Fruit fly (Drosophila melanogaster) whole organism, embryonic: ENCODE measurements around the gene CG43850.

Experiments used
- Abd-B ChIP-seq: fragments of 200-800 bp; sonication (Bioruptor generic); optimal IDR thresholded peaks from 2 replicates; lab custom pipeline; 2018; ENCODE audit warnings: missing biosample characterization, mild to moderate bottlenecking, missing genetic modification characterization, moderate library complexity
- Adf1 ChIP-seq: fragments of 200-800 bp; sonication (Bioruptor generic); IDR thresholded peaks from 2 replicates; pipeline ENCODE4 v1.3.6; 2022; ENCODE audit warnings: missing biosample characterization, missing genetic modification characterization
- CG10147 ChIP-seq: fragments of 200-800 bp; sonication (Bioruptor generic); optimal IDR thresholded peaks from 2 replicates; lab custom pipeline; 2019; ENCODE audit warnings: missing biosample characterization, mild to moderate bottlenecking, missing genetic modification characterization, moderate library complexity
- CG11723 ChIP-seq: fragments of 200-800 bp; sonication (Bioruptor generic); optimal IDR thresholded peaks from 2 replicates; lab custom pipeline; 2017; ENCODE audit warnings: missing biosample characterization, mild to moderate bottlenecking, missing genetic modification characterization
- CG12155 ChIP-seq: fragments of 200-800 bp; sonication (Bioruptor generic); optimal IDR thresholded peaks from 3 replicates; lab custom pipeline; 2016; ENCODE audit warnings: missing biosample characterization, missing genetic modification characterization
- CG12769 ChIP-seq: fragments of 200-800 bp; sonication (Bioruptor generic); optimal IDR thresholded peaks from 2 replicates; lab custom pipeline; 2019; ENCODE audit warnings: missing biosample characterization, mild to moderate bottlenecking, missing genetic modification characterization, moderate library complexity
- CG13287 ChIP-seq: fragments of 200-800 bp; sonication (Bioruptor generic); IDR thresholded peaks from 2 replicates; pipeline ENCODE4 v1.3.6; 2022; ENCODE audit warnings: missing biosample characterization, missing genetic modification characterization; ENCODE audit not compliant: partially characterized antibody
- CG13894 ChIP-seq: fragments of 200-800 bp; sonication (Bioruptor generic); optimal IDR thresholded peaks from 3 replicates; lab custom pipeline; 2018; ENCODE audit warnings: missing biosample characterization, mild to moderate bottlenecking, missing genetic modification characterization, moderate library complexity
- CG14014 ChIP-seq: fragments of 200-800 bp; sonication (Bioruptor generic); IDR thresholded peaks from 2 replicates; pipeline ENCODE4 v1.3.6; 2022; ENCODE audit warnings: missing biosample characterization, missing genetic modification characterization
- CG14667 ChIP-seq: fragments of 200-800 bp; sonication (Bioruptor generic); IDR thresholded peaks from 2 replicates; pipeline ENCODE4 v1.3.6; 2022; ENCODE audit warnings: missing biosample characterization, missing genetic modification characterization
- CG18476 ChIP-seq: fragments of 200-800 bp; sonication (Bioruptor generic); optimal IDR thresholded peaks from 2 replicates; lab custom pipeline; 2016; ENCODE audit warnings: missing biosample characterization, mild to moderate bottlenecking, missing genetic modification characterization
- CG3065 ChIP-seq: fragments of 200-800 bp; sonication (Bioruptor generic); optimal IDR thresholded peaks from 2 replicates; lab custom pipeline; 2016; ENCODE audit warnings: missing biosample characterization, missing genetic modification characterization
- CG32767 ChIP-seq: fragments of 200-800 bp; sonication (Bioruptor generic); IDR thresholded peaks from 2 replicates; pipeline ENCODE4 v1.3.6; 2022; ENCODE audit warnings: missing biosample characterization, missing genetic modification characterization
- CG4404 ChIP-seq: fragments of 200-800 bp; sonication (Bioruptor generic); IDR thresholded peaks from 2 replicates; pipeline ENCODE4 v1.3.6; 2022; ENCODE audit warnings: missing biosample characterization, missing genetic modification characterization
- CG7556 ChIP-seq: fragments of 200-800 bp; sonication (Bioruptor generic); optimal IDR thresholded peaks from 2 replicates; lab custom pipeline; 2017; ENCODE audit warnings: missing biosample characterization, mild to moderate bottlenecking, missing genetic modification characterization
- CG8281 ChIP-seq: fragments of 200-800 bp; sonication (Bioruptor generic); optimal IDR thresholded peaks from 2 replicates; lab custom pipeline; 2018; ENCODE audit warnings: missing biosample characterization, mild to moderate bottlenecking, missing genetic modification characterization, moderate library complexity
- CG8388 ChIP-seq: fragments of 200-800 bp; sonication (Bioruptor generic); optimal IDR thresholded peaks from 2 replicates; lab custom pipeline; 2019; ENCODE audit warnings: missing biosample characterization, mild to moderate bottlenecking, missing genetic modification characterization, moderate library complexity
- CG9876 ChIP-seq: fragments of 200-800 bp; sonication (Bioruptor generic); optimal IDR thresholded peaks from 2 replicates; lab custom pipeline; 2016; ENCODE audit warnings: missing biosample characterization, missing genetic modification characterization
- CTCF ChIP-seq: fragments of 200-800 bp; sonication (Bioruptor generic); optimal IDR thresholded peaks from 2 replicates; lab custom pipeline; 2017; ENCODE audit warnings: missing biosample characterization, mild to moderate bottlenecking, missing genetic modification characterization, moderate library complexity
- CkIIα-i1 ChIP-seq: fragments of 200-800 bp; sonication (Bioruptor generic); IDR thresholded peaks from 2 replicates; pipeline ENCODE4 v1.3.6; 2022; ENCODE audit warnings: missing biosample characterization, missing genetic modification characterization
- D19A ChIP-seq: fragments of 200-800 bp; optimal IDR thresholded peaks from 3 replicates; lab custom pipeline; 2019; ENCODE audit warnings: missing biosample characterization, mild to moderate bottlenecking, missing genetic modification characterization, moderate library complexity
- D19B ChIP-seq: fragments of 200-800 bp; sonication (Bioruptor generic); optimal IDR thresholded peaks from 2 replicates; lab custom pipeline; 2017; ENCODE audit warnings: missing biosample characterization, mild to moderate bottlenecking, missing genetic modification characterization
- Elba2 ChIP-seq: fragments of 200-800 bp; sonication (Bioruptor generic); optimal IDR thresholded peaks from 3 replicates; lab custom pipeline; 2016; ENCODE audit warnings: missing biosample characterization, missing genetic modification characterization
- Fer3 ChIP-seq: fragments of 200-800 bp; sonication (Bioruptor generic); optimal IDR thresholded peaks from 2 replicates; lab custom pipeline; 2018; ENCODE audit warnings: missing biosample characterization, mild to moderate bottlenecking, missing genetic modification characterization, moderate library complexity
- GATAe ChIP-seq: fragments of 200-800 bp; sonication (Bioruptor generic); conservative IDR thresholded peaks from 2 replicates; pipeline ENCODE4 v1.3.6; 2022; ENCODE audit warnings: missing biosample characterization, missing genetic modification characterization
- Hr39 ChIP-seq: fragments of >200 bp; optimal IDR thresholded peaks from 2 replicates; lab custom pipeline; 2017
- Mad ChIP-seq: fragments of 200-800 bp; sonication (Bioruptor generic); optimal IDR thresholded peaks from 2 replicates; lab custom pipeline; 2016; ENCODE audit warnings: missing biosample characterization, missing genetic modification characterization
- Meics ChIP-seq: fragments of 200-800 bp; sonication (Bioruptor generic); optimal IDR thresholded peaks from 2 replicates; lab custom pipeline; 2017; ENCODE audit warnings: missing biosample characterization, mild to moderate bottlenecking, missing genetic modification characterization
- Oaz ChIP-seq: fragments of 200-800 bp; sonication (Bioruptor generic); IDR thresholded peaks from 2 replicates; pipeline ENCODE4 v1.3.6; 2022; ENCODE audit warnings: missing biosample characterization, missing genetic modification characterization
- TFAM ChIP-seq: fragments of 200-800 bp; sonication (Bioruptor generic); optimal IDR thresholded peaks from 2 replicates; lab custom pipeline; 2017; ENCODE audit warnings: missing biosample characterization, missing genetic modification characterization, inconsistent platforms
- YL-1 ChIP-seq: fragments of 200-800 bp; sonication (Bioruptor generic); optimal IDR thresholded peaks from 3 replicates; lab custom pipeline; 2017; ENCODE audit warnings: missing biosample characterization, mild to moderate bottlenecking, missing genetic modification characterization
- ab ChIP-seq: fragments of 200-800 bp; sonication (Bioruptor generic); optimal IDR thresholded peaks from 2 replicates; lab custom pipeline; 2016; ENCODE audit warnings: missing biosample characterization, missing genetic modification characterization
- al ChIP-seq: fragments of 200-800 bp; sonication (Bioruptor generic); IDR thresholded peaks from 2 replicates; pipeline ENCODE4 v1.3.6; 2022; ENCODE audit warnings: missing biosample characterization, missing genetic modification characterization
- az2 ChIP-seq: fragments of 200-800 bp; sonication (Bioruptor generic); optimal IDR thresholded peaks from 3 replicates; lab custom pipeline; 2016; ENCODE audit warnings: missing biosample characterization, missing genetic modification characterization
- crc ChIP-seq: fragments of 200-800 bp; sonication (Bioruptor generic); optimal IDR thresholded peaks from 2 replicates; lab custom pipeline; 2016; ENCODE audit warnings: missing biosample characterization, missing genetic modification characterization
- croc ChIP-seq: fragments of 200-800 bp; sonication (Bioruptor generic); conservative IDR thresholded peaks from 3 replicates; pipeline ENCODE4 v1.3.6; 2022; ENCODE audit warnings: missing biosample characterization, missing genetic modification characterization
- dpn ChIP-seq, 2 experiments: fragments of 200-800 bp; sonication (Bioruptor generic); optimal IDR thresholded peaks; 3 replicates each; lab custom pipeline; 2016; ENCODE audit warnings: missing biosample characterization in 2 of 2, missing genetic modification characterization in 2 of 2
- eve ChIP-seq, 2 experiments: fragments of >200 bp; optimal IDR thresholded peaks; 2 replicates each; lab custom pipeline; 2017; ENCODE audit warnings: missing biosample characterization in 2 of 2, missing genetic modification characterization in 2 of 2
- fru ChIP-seq: fragments of >200 bp; optimal IDR thresholded peaks from 2 replicates; lab custom pipeline; 2017
- grn ChIP-seq: fragments of 200-800 bp; sonication (Bioruptor generic); optimal IDR thresholded peaks from 3 replicates; lab custom pipeline; 2017; ENCODE audit warnings: missing biosample characterization, missing genetic modification characterization
- kah ChIP-seq: fragments of 200-800 bp; sonication (Bioruptor generic); optimal IDR thresholded peaks from 2 replicates; lab custom pipeline; 2018; ENCODE audit warnings: missing biosample characterization, mild to moderate bottlenecking, missing genetic modification characterization
- lbe ChIP-seq: fragments of 200-800 bp; sonication (Bioruptor generic); optimal IDR thresholded peaks from 2 replicates; lab custom pipeline; 2016; ENCODE audit warnings: missing biosample characterization, mild to moderate bottlenecking, missing genetic modification characterization
- oc ChIP-seq: fragments of 200-800 bp; sonication (Bioruptor generic); optimal IDR thresholded peaks from 2 replicates; lab custom pipeline; 2018; ENCODE audit warnings: missing biosample characterization, mild to moderate bottlenecking, missing genetic modification characterization, moderate library complexity
- pb ChIP-seq: fragments of 200-800 bp; sonication (Bioruptor generic); optimal IDR thresholded peaks from 3 replicates; lab custom pipeline; 2016; ENCODE audit warnings: missing biosample characterization, missing genetic modification characterization
- pnt ChIP-seq: fragments of 200-800 bp; sonication (Bioruptor generic); optimal IDR thresholded peaks from 3 replicates; lab custom pipeline; 2016; ENCODE audit warnings: missing biosample characterization, missing genetic modification characterization
- pum ChIP-seq: fragments of 200-800 bp; sonication (Bioruptor generic); optimal IDR thresholded peaks from 2 replicates; lab custom pipeline; 2016; ENCODE audit warnings: missing biosample characterization, missing genetic modification characterization
- sens ChIP-seq: fragments of 200-800 bp; sonication (Bioruptor generic); peaks from one replicate; lab custom pipeline; 2016; ENCODE audit warnings: missing biosample characterization, missing genetic modification characterization
- sna ChIP-seq: fragments of 200-800 bp; sonication (Bioruptor generic); IDR thresholded peaks from 2 replicates; pipeline ENCODE4 v1.3.6; 2022; ENCODE audit warnings: missing biosample characterization, missing genetic modification characterization; ENCODE audit not compliant: partially characterized antibody
- sqz ChIP-seq: fragments of 200-800 bp; sonication (Bioruptor generic); optimal IDR thresholded peaks from 3 replicates; lab custom pipeline; 2018; ENCODE audit warnings: missing biosample characterization, mild to moderate bottlenecking, missing genetic modification characterization
- tgo ChIP-seq: fragments of 200-800 bp; sonication (Bioruptor generic); IDR thresholded peaks from 3 replicates; pipeline ENCODE4 v1.3.6; 2022; ENCODE audit warnings: missing biosample characterization, missing genetic modification characterization
- tin ChIP-seq: fragments of 200-800 bp; sonication (Bioruptor generic); optimal IDR thresholded peaks from 3 replicates; lab custom pipeline; 2016; ENCODE audit warnings: missing biosample characterization, missing genetic modification characterization
- tio ChIP-seq: fragments of 200-800 bp; sonication (Bioruptor generic); optimal IDR thresholded peaks from 2 replicates; lab custom pipeline; 2017; ENCODE audit warnings: missing biosample characterization, missing genetic modification characterization, inconsistent platforms
- yki ChIP-seq: fragments of >200 bp; optimal IDR thresholded peaks from 3 replicates; lab custom pipeline; 2018
- zfh2 ChIP-seq: fragments of 200-800 bp; sonication (Bioruptor generic); optimal IDR thresholded peaks from 2 replicates; lab custom pipeline; 2016; ENCODE audit warnings: missing biosample characterization, missing genetic modification characterization

Gene CG43850

dm6 chr2L:13368940-13369339 lies 46.3 kb upstream of the CG43850 start, which contains the start of gene CG31855 (continued):
- no peak for TF ChIP-seq yki
- TF ChIP-seq al (GFP tag; lab: Robert Waterston, UW) = peak; percentile 61
- TF ChIP-seq tin (GFP tag; lab: Kevin White, UChicago) = peak; percentile 88
- peak; percentile 80 to 90 for TF ChIP-seq dpn (GFP tag; optimal IDR thresholded peaks at IDR 0.05; lab: Kevin White, UChicago)
- peak; percentile 30; the same call in 1 of the 2 replicates for TF ChIP-seq GATAe
- peak; percentile 67 for TF ChIP-seq kah (GFP tag; lab: Kevin White, UChicago)
- TF ChIP-seq pum (GFP tag; lab: Kevin White, UChicago) = peak; percentile 81
- TF ChIP-seq CG8388 (GFP tag; lab: Kevin White, UChicago) = peak; percentile 72
- TF ChIP-seq CG9876 (GFP tag; lab: Kevin White, UChicago) = peak; percentile 15
- TF ChIP-seq CG12769 (tag; lab: Kevin White, UChicago) = no peak
- TF ChIP-seq grn (GFP tag; lab: Kevin White, UChicago) = no peak
- peak; percentile 49 for TF ChIP-seq CG8281 (tag; lab: Kevin White, UChicago)
- peak; percentile 87 for TF ChIP-seq az2 (GFP tag; lab: Kevin White, UChicago)
- peak; percentile 57; the same call in 1 of the 2 replicates for TF ChIP-seq Oaz (GFP tag; lab: Robert Waterston, UW)
- peak; percentile 49 for TF ChIP-seq CG3065 (GFP tag; lab: Kevin White, UChicago)
- peak; percentile 56 for TF ChIP-seq CG4404 (GFP tag; lab: Robert Waterston, UW)
- peak; percentile 86 for TF ChIP-seq CG12155 (GFP tag; lab: Kevin White, UChicago)
- peak; percentile 85 for TF ChIP-seq Fer3 (tag; lab: Kevin White, UChicago)
- TF ChIP-seq croc (GFP tag; lab: Robert Waterston, UW) = peak; percentile 53
- TF ChIP-seq CG10147 (GFP tag; lab: Kevin White, UChicago) = peak; percentile 66
- no peak; the same call in 1 of the 2 replicates for TF ChIP-seq Adf1 (GFP tag; lab: Robert Waterston, UW)
- no peak for TF ChIP-seq fru (lab: Kevin White, UChicago)
- TF ChIP-seq CG11723 (GFP tag; lab: Kevin White, UChicago) = peak; percentile 63
- TF ChIP-seq tio (GFP tag; lab: Kevin White, UChicago) = no peak
- TF ChIP-seq Hr39 (lab: Kevin White, UChicago) = no peak
- TF ChIP-seq Mad (GFP tag; lab: Kevin White, UChicago) = peak; percentile 76
- TF ChIP-seq oc (tag; lab: Kevin White, UChicago) = no peak
- TF ChIP-seq tgo = peak; percentile 83
- peak; percentile 92 for TF ChIP-seq CG13894 (tag; lab: Kevin White, UChicago)
- TF ChIP-seq Meics (GFP tag; lab: Kevin White, UChicago) = peak; percentile 83
- TF ChIP-seq sqz (GFP tag; lab: Kevin White, UChicago) = peak; percentile 58
- TF ChIP-seq CkIIα-i1 (GFP tag; lab: Robert Waterston, UW) = no peak
- no peak for TF ChIP-seq eve (GFP tag; optimal IDR thresholded peaks at IDR 0.05; lab: Kevin White, UChicago)
- peak; percentile 86 for TF ChIP-seq CG14014
- TF ChIP-seq CTCF = no peak
- TF ChIP-seq CG7556 = peak; percentile 79
- peak; percentile 16 for TF ChIP-seq crc (GFP tag; lab: Kevin White, UChicago)
- no peak for TF ChIP-seq pb (GFP tag; lab: Kevin White, UChicago)
- peak; percentile 64 for TF ChIP-seq CG14667 (GFP tag; lab: Robert Waterston, UW)
- TF ChIP-seq YL-1 (GFP tag; lab: Kevin White, UChicago) = peak; percentile 79
- no peak for TF ChIP-seq sna
- peak; percentile 50; the same call in 1 of the 2 replicates for TF ChIP-seq CG13287 (GFP tag; lab: Robert Waterston, UW)
- peak; percentile 54 for TF ChIP-seq D19B
- no peak for TF ChIP-seq CG32767 (GFP tag; lab: Robert Waterston, UW)
- peak; percentile 56 for TF ChIP-seq D19A
- peak; percentile 30 for TF ChIP-seq Abd-B (GFP tag; lab: Kevin White, UChicago)
- TF ChIP-seq ab (GFP tag; lab: Kevin White, UChicago) = peak; percentile 59
- peak; percentile 96 for TF ChIP-seq sens
- peak; percentile 81 for TF ChIP-seq lbe (GFP tag; lab: Kevin White, UChicago)
- no peak for TF ChIP-seq TFAM (GFP tag; lab: Kevin White, UChicago)
- no peak for TF ChIP-seq Elba2
- TF ChIP-seq CG18476 = peak; percentile 74
- TF ChIP-seq pnt (GFP tag; lab: Kevin White, UChicago) = peak; percentile 47
- peak; percentile 80 for TF ChIP-seq zfh2 (GFP tag; lab: Kevin White, UChicago)
